Fruit fly (Drosophila melanogaster) whole organism, embryonic: ENCODE results near the gene Dh31.

Experiments used
- Atf3 ChIP-seq: fragments of 200-800 bp; sonication (Bioruptor generic); optimal IDR thresholded peaks from 3 replicates; lab custom pipeline; 2016; ENCODE audit warnings: missing biosample characterization, missing genetic modification characterization
- B-H2 ChIP-seq: fragments of 200-800 bp; sonication (Bioruptor generic); optimal IDR thresholded peaks from 2 replicates; lab custom pipeline; 2018; ENCODE audit warnings: missing biosample characterization, mild to moderate bottlenecking, missing genetic modification characterization
- BEAF-32 ChIP-seq: fragments of 200-800 bp; sonication (Bioruptor generic); optimal IDR thresholded peaks from 3 replicates; lab custom pipeline; 2017; ENCODE audit warnings: missing biosample characterization, missing genetic modification characterization, mild to moderate bottlenecking, moderate library complexity, missing genetic modification reagents
- CG10209 ChIP-seq: fragments of 200-800 bp; sonication (Bioruptor generic); optimal IDR thresholded peaks from 3 replicates; lab custom pipeline; 2017; ENCODE audit warnings: missing biosample characterization, mild to moderate bottlenecking, missing genetic modification characterization, missing genetic modification reagents
- CG12659 ChIP-seq: fragments of 200-800 bp; sonication (Bioruptor generic); optimal IDR thresholded peaks from 3 replicates; lab custom pipeline; 2017; ENCODE audit warnings: mild to moderate bottlenecking, missing biosample characterization, missing genetic modification reagents, missing genetic modification characterization
- CG13624 ChIP-seq: fragments of 200-800 bp; sonication (Bioruptor generic); optimal IDR thresholded peaks from 2 replicates; lab custom pipeline; 2016; ENCODE audit warnings: missing biosample characterization, missing genetic modification characterization
- CG15011 ChIP-seq: fragments of 200-800 bp; sonication (Bioruptor generic); optimal IDR thresholded peaks from 3 replicates; lab custom pipeline; 2018; ENCODE audit warnings: missing biosample characterization, mild to moderate bottlenecking, missing genetic modification characterization
- CG18599 ChIP-seq: fragments of 200-800 bp; sonication (Bioruptor generic); optimal IDR thresholded peaks from 3 replicates; lab custom pipeline; 2017; ENCODE audit warnings: missing biosample characterization, missing genetic modification characterization, mild to moderate bottlenecking, moderate library complexity, missing genetic modification reagents
- CG31224 ChIP-seq: fragments of 200-800 bp; sonication (Bioruptor generic); IDR thresholded peaks from 2 replicates; pipeline ENCODE4 v1.3.6; 2022; ENCODE audit warnings: missing biosample characterization, missing genetic modification characterization
- CG31441 ChIP-seq: fragments of 200-800 bp; sonication (Bioruptor generic); IDR thresholded peaks from 2 replicates; pipeline ENCODE4 v1.3.6; 2022; ENCODE audit warnings: missing biosample characterization, missing genetic modification characterization
- CG32767 ChIP-seq: fragments of 200-800 bp; sonication (Bioruptor generic); IDR thresholded peaks from 2 replicates; pipeline ENCODE4 v1.3.6; 2022; ENCODE audit warnings: missing biosample characterization, missing genetic modification characterization
- CG34422 ChIP-seq: fragments of 200-800 bp; sonication (Bioruptor generic); IDR thresholded peaks from 3 replicates; pipeline ENCODE4 v1.3.6; 2022; ENCODE audit warnings: missing biosample characterization, missing genetic modification characterization
- CG3838 ChIP-seq: fragments of 200-800 bp; sonication (Bioruptor generic); optimal IDR thresholded peaks from 3 replicates; lab custom pipeline; 2016; ENCODE audit warnings: missing biosample characterization, missing genetic modification characterization
- CG4730 ChIP-seq: fragments of 200-800 bp; sonication (Bioruptor generic); IDR thresholded peaks from 2 replicates; pipeline ENCODE4 v1.3.6; 2022; ENCODE audit warnings: missing biosample characterization, missing genetic modification characterization
- CG6254 ChIP-seq: fragments of 200-800 bp; sonication (Bioruptor generic); optimal IDR thresholded peaks from 3 replicates; lab custom pipeline; 2017; ENCODE audit warnings: mild to moderate bottlenecking, missing biosample characterization, missing genetic modification reagents, missing genetic modification characterization
- CG6813 ChIP-seq: fragments of 200-800 bp; sonication (Bioruptor generic); optimal IDR thresholded peaks from 2 replicates; lab custom pipeline; 2017; ENCODE audit warnings: missing biosample characterization, missing genetic modification characterization, mild to moderate bottlenecking, moderate library complexity, missing genetic modification reagents
- CG7271 ChIP-seq: fragments of 200-800 bp; sonication (Bioruptor generic); optimal IDR thresholded peaks from 2 replicates; lab custom pipeline; 2018; ENCODE audit warnings: missing biosample characterization, mild to moderate bottlenecking, missing genetic modification characterization, moderate library complexity
- CG9817 ChIP-seq: fragments of 200-800 bp; sonication (Bioruptor generic); optimal IDR thresholded peaks from 2 replicates; lab custom pipeline; 2018; ENCODE audit warnings: missing biosample characterization, mild to moderate bottlenecking, missing genetic modification characterization, moderate library complexity
- CHES-1-like ChIP-seq: fragments of 200-800 bp; sonication (Bioruptor generic); optimal IDR thresholded peaks from 2 replicates; lab custom pipeline; 2016; ENCODE audit warnings: missing biosample characterization, missing genetic modification characterization
- Dad ChIP-seq: fragments of 200-800 bp; sonication (Bioruptor generic); optimal IDR thresholded peaks from 3 replicates; lab custom pipeline; 2016; ENCODE audit warnings: missing biosample characterization, missing genetic modification characterization
- HLH54F ChIP-seq: fragments of 200-800 bp; sonication (Bioruptor generic); optimal IDR thresholded peaks from 3 replicates; lab custom pipeline; 2016; ENCODE audit warnings: missing biosample characterization, missing genetic modification characterization
- HLHmδ ChIP-seq: fragments of 200-800 bp; sonication (Bioruptor generic); optimal IDR thresholded peaks from 2 replicates; lab custom pipeline; 2018; ENCODE audit warnings: missing biosample characterization, mild to moderate bottlenecking, missing genetic modification characterization, moderate library complexity
- Hmx ChIP-seq: fragments of 200-800 bp; sonication (Bioruptor generic); optimal IDR thresholded peaks from 2 replicates; lab custom pipeline; 2016; ENCODE audit warnings: missing biosample characterization, missing genetic modification characterization
- Ravus ChIP-seq: fragments of 200-800 bp; sonication (Bioruptor generic); IDR thresholded peaks from 2 replicates; pipeline ENCODE4 v1.3.6; 2022; ENCODE audit warnings: missing biosample characterization, missing genetic modification characterization
- Six4 ChIP-seq: fragments of 200-800 bp; sonication (Bioruptor generic); optimal IDR thresholded peaks from 2 replicates; lab custom pipeline; 2016; ENCODE audit warnings: missing biosample characterization, missing genetic modification characterization
- Sry-δ ChIP-seq: fragments of 200-800 bp; sonication (Bioruptor generic); optimal IDR thresholded peaks from 2 replicates; lab custom pipeline; 2016; ENCODE audit warnings: missing biosample characterization, missing genetic modification characterization
- Stat92E ChIP-seq, 3 experiments: fragments of >200 bp in 2 of 3; fragments of 200-800 bp in 1 of 3; sonication (Bioruptor generic) in 1 of 3; optimal IDR thresholded peaks; 2 replicates each; lab custom pipeline; 2017 to 2019; ENCODE audit warnings: missing biosample characterization in 3 of 3, missing genetic modification characterization in 3 of 3, mild to moderate bottlenecking in 1 of 3, moderate library complexity in 1 of 3
- ac ChIP-seq: fragments of 200-800 bp; sonication (Bioruptor generic); optimal IDR thresholded peaks from 3 replicates; lab custom pipeline; 2017; ENCODE audit warnings: missing biosample characterization, mild to moderate bottlenecking, missing genetic modification characterization
- aop ChIP-seq: fragments of 200-800 bp; sonication (Bioruptor generic); IDR thresholded peaks from 2 replicates; pipeline ENCODE4 v1.3.6; 2022; ENCODE audit warnings: missing biosample characterization, missing genetic modification characterization
- ase ChIP-seq: fragments of 200-800 bp; sonication (Bioruptor generic); IDR thresholded peaks from 3 replicates; pipeline ENCODE4 v1.3.6; 2022; ENCODE audit warnings: missing biosample characterization, missing genetic modification characterization
- bsh ChIP-seq, 2 experiments: fragments of 200-800 bp; sonication (Bioruptor generic); optimal IDR thresholded peaks; 2 replicates each; lab custom pipeline; 2017 to 2018; ENCODE audit warnings: mild to moderate bottlenecking in 2 of 2, missing biosample characterization in 2 of 2, missing genetic modification characterization in 2 of 2, moderate library complexity in 1 of 2
- cad ChIP-seq: fragments of >200 bp; optimal IDR thresholded peaks from 2 replicates; lab custom pipeline; 2017; ENCODE audit warnings: missing biosample characterization, missing genetic modification characterization
- cas ChIP-seq: fragments of 200-800 bp; sonication (Bioruptor generic); IDR thresholded peaks from 2 replicates; pipeline ENCODE4 v1.3.6; 2022; ENCODE audit warnings: missing biosample characterization, missing genetic modification characterization
- croc ChIP-seq: fragments of 200-800 bp; sonication (Bioruptor generic); conservative IDR thresholded peaks from 3 replicates; pipeline ENCODE4 v1.3.6; 2022; ENCODE audit warnings: missing biosample characterization, missing genetic modification characterization
- disco-r ChIP-seq: fragments of 200-800 bp; sonication (Bioruptor generic); optimal IDR thresholded peaks from 2 replicates; lab custom pipeline; 2016; ENCODE audit warnings: missing biosample characterization, missing genetic modification characterization
- dpn ChIP-seq, 2 experiments: fragments of 200-800 bp; sonication (Bioruptor generic); optimal IDR thresholded peaks; 3 replicates each; lab custom pipeline; 2016; ENCODE audit warnings: missing biosample characterization in 2 of 2, missing genetic modification characterization in 2 of 2
- gcm ChIP-seq: fragments of 200-800 bp; sonication (Bioruptor generic); optimal IDR thresholded peaks from 2 replicates; lab custom pipeline; 2019; ENCODE audit warnings: missing biosample characterization, mild to moderate bottlenecking, missing genetic modification characterization, moderate library complexity
- grau ChIP-seq: fragments of 200-800 bp; optimal IDR thresholded peaks from 3 replicates; lab custom pipeline; 2019; ENCODE audit warnings: missing biosample characterization, mild to moderate bottlenecking, missing genetic modification characterization, moderate library complexity
- gsb-n ChIP-seq: fragments of 200-800 bp; sonication (Bioruptor generic); optimal IDR thresholded peaks from 3 replicates; lab custom pipeline; 2018; ENCODE audit warnings: missing biosample characterization, mild to moderate bottlenecking, missing genetic modification characterization
- h ChIP-seq: fragments of >200 bp; optimal IDR thresholded peaks from 2 replicates; lab custom pipeline; 2017
- jing ChIP-seq: fragments of 200-800 bp; sonication (Bioruptor generic); optimal IDR thresholded peaks from 2 replicates; lab custom pipeline; 2018; ENCODE audit warnings: missing biosample characterization, mild to moderate bottlenecking, missing genetic modification characterization
- odd ChIP-seq: fragments of 200-800 bp; sonication (Bioruptor generic); optimal IDR thresholded peaks from 2 replicates; lab custom pipeline; 2017; ENCODE audit warnings: missing biosample characterization, mild to moderate bottlenecking, missing genetic modification characterization
- psq ChIP-seq: fragments of 200-800 bp; sonication (Bioruptor generic); optimal IDR thresholded peaks from 2 replicates; lab custom pipeline; 2017; ENCODE audit warnings: missing biosample characterization, missing genetic modification characterization
- run ChIP-seq: fragments of 200-800 bp; sonication (Bioruptor generic); optimal IDR thresholded peaks from 3 replicates; lab custom pipeline; 2018; ENCODE audit warnings: missing biosample characterization, mild to moderate bottlenecking, missing genetic modification characterization
- sens-2 ChIP-seq: fragments of 200-800 bp; sonication (Bioruptor generic); IDR thresholded peaks from 2 replicates; pipeline ENCODE4 v1.3.6; 2022; ENCODE audit warnings: missing biosample characterization, missing genetic modification characterization
- ssp ChIP-seq: fragments of 200-800 bp; sonication (Bioruptor generic); IDR thresholded peaks from 2 replicates; pipeline ENCODE4 v1.3.6; 2022; ENCODE audit warnings: missing biosample characterization, missing genetic modification characterization
- tio ChIP-seq: fragments of 200-800 bp; sonication (Bioruptor generic); optimal IDR thresholded peaks from 2 replicates; lab custom pipeline; 2017; ENCODE audit warnings: missing biosample characterization, missing genetic modification characterization, inconsistent platforms
- ttk ChIP-seq: fragments of 200-800 bp; sonication (Bioruptor generic); IDR thresholded peaks from 2 replicates; pipeline ENCODE4 v2.1.2; 2022; ENCODE audit warnings: missing biosample characterization, missing genetic modification characterization
- tx ChIP-seq: fragments of 200-800 bp; sonication (Bioruptor generic); optimal IDR thresholded peaks from 2 replicates; lab custom pipeline; 2016; ENCODE audit warnings: missing biosample characterization, missing genetic modification characterization
- zen ChIP-seq: fragments of 200-800 bp; sonication (Bioruptor generic); optimal IDR thresholded peaks from 3 replicates; lab custom pipeline; 2018; ENCODE audit warnings: missing biosample characterization, mild to moderate bottlenecking, missing genetic modification characterization, moderate library complexity
- zfh2 ChIP-seq: fragments of 200-800 bp; sonication (Bioruptor generic); optimal IDR thresholded peaks from 2 replicates; lab custom pipeline; 2016; ENCODE audit warnings: missing biosample characterization, missing genetic modification characterization

The Dh31 gene

dm6 chr2L:8464107-8464582, 42.5 kb downstream of the Dh31 start, which contains the start of gene prg (continued):
- TF ChIP-seq CG7271 (no peak), Six4 (peak; percentile 26), CG12659 (GFP tag; lab: Kevin White, UChicago) (peak; percentile 70), CG9817 (tag; lab: Kevin White, UChicago) (peak; percentile 59), croc (GFP tag; lab: Robert Waterston, UW) (no peak), gsb-n (peak; percentile 58), CG32767 (peak; percentile 41; the same call in 1 of the 2 replicates), grau (peak; percentile 78), dpn (GFP tag; optimal IDR thresholded peaks at IDR 0.05; lab: Kevin White, UChicago) (peak; percentile 33 to 70), ttk (GFP tag; lab: Robert Waterston, UW) (peak; percentile 25; the same call in 1 of the 2 replicates), CG34422 (GFP tag; lab: Robert Waterston, UW) (peak; percentile 29; the same call in 1 of the 3 replicates), bsh (GFP tag; optimal IDR thresholded peaks at IDR 0.05; lab: Kevin White, UChicago) (peak; percentile 7 to 58), tx (peak; percentile 35), CG31224 (GFP tag; lab: Robert Waterston, UW) (peak; percentile 33; the same call in 1 of the 2 replicates), h (lab: Kevin White, UChicago) (no peak), jing (no peak), Dad (peak; percentile 60), Sry-δ (GFP tag; lab: Kevin White, UChicago) (peak; percentile 77), ac (GFP tag; lab: Kevin White, UChicago) (no peak), tio (peak; percentile 28), zen (tag; lab: Kevin White, UChicago) (peak; percentile 40), Stat92E (GFP tag; optimal IDR thresholded peaks at IDR 0.05; lab: Kevin White, UChicago) (peak in 1 of 3 experiments; percentile 22), disco-r (GFP tag; lab: Kevin White, UChicago) (no peak), Ravus (GFP tag; lab: Robert Waterston, UW) (no peak), CG31441 (GFP tag; lab: Robert Waterston, UW) (peak; percentile 61; the same call in 1 of the 2 replicates), CG15011 (GFP tag; lab: Kevin White, UChicago) (peak; percentile 44), Hmx (peak; percentile 62), aop (no peak), CG6254 (GFP tag; lab: Kevin White, UChicago) (no peak), CG10209 (GFP tag; lab: Kevin White, UChicago) (peak; percentile 43), CG4730 (GFP tag; lab: Robert Waterston, UW) (no peak), psq (GFP tag; lab: Kevin White, UChicago) (no peak), cad (GFP tag; lab: Kevin White, UChicago) (no peak), CG13624 (GFP tag; lab: Kevin White, UChicago) (peak; percentile 66), odd (GFP tag; lab: Kevin White, UChicago) (peak; percentile 68), HLH54F (peak; percentile 67), CG18599 (peak; percentile 30), run (tag; lab: Kevin White, UChicago) (peak; percentile 8), CHES-1-like (GFP tag; lab: Kevin White, UChicago) (peak; percentile 54), CG6813 (GFP tag; lab: Kevin White, UChicago) (no peak), Atf3 (GFP tag; lab: Kevin White, UChicago) (peak; percentile 24), zfh2 (GFP tag; lab: Kevin White, UChicago) (peak; percentile 54), CG3838 (GFP tag; lab: Kevin White, UChicago) (peak; percentile 47), cas (GFP tag; lab: Robert Waterston, UW) (no peak), sens-2 (GFP tag; lab: Robert Waterston, UW) (no peak), ssp (GFP tag; lab: Robert Waterston, UW) (no peak), BEAF-32 (GFP tag; lab: Kevin White, UChicago) (peak; percentile 88), gcm (peak; percentile 45), B-H2 (GFP tag; lab: Kevin White, UChicago) (peak; percentile 67), HLHmδ (GFP tag; lab: Kevin White, UChicago) (no peak), ase (GFP tag; lab: Robert Waterston, UW) (no peak)
